Fruit fly (Drosophila melanogaster) whole organism, prepupa: Measurements from ENCODE around the gene Irk1.
A peak's percentile ranks its signal among the peaks of the same experiment; 100 is the strongest.

Experiments used
- Blimp-1 ChIP-seq: fragments of 200-800 bp; sonication (Bioruptor generic); optimal IDR thresholded peaks from 3 replicates; lab custom pipeline; 2017; ENCODE audit warnings: missing biosample characterization, missing genetic modification characterization, mild to moderate bottlenecking, moderate library complexity, missing genetic modification reagents
- CG10631 ChIP-seq: fragments of 200-800 bp; sonication (Bioruptor generic); optimal IDR thresholded peaks from 2 replicates; lab custom pipeline; 2016; ENCODE audit warnings: missing biosample characterization, missing genetic modification characterization
- CG10669 ChIP-seq: fragments of 200-800 bp; sonication (Bioruptor generic); optimal IDR thresholded peaks from 3 replicates; lab custom pipeline; 2018; ENCODE audit warnings: missing biosample characterization, mild to moderate bottlenecking, missing genetic modification characterization, moderate library complexity
- CG15336 ChIP-seq: fragments of 200-800 bp; sonication (Bioruptor generic); IDR thresholded peaks from 2 replicates; pipeline ENCODE4 v1.3.6; 2022; ENCODE audit warnings: missing biosample characterization, missing genetic modification characterization
- CG1621 ChIP-seq: fragments of 200-800 bp; sonication (Bioruptor generic); optimal IDR thresholded peaks from 3 replicates; lab custom pipeline; 2018; ENCODE audit warnings: missing biosample characterization, mild to moderate bottlenecking, missing genetic modification characterization
- CG32006 ChIP-seq: fragments of 200-800 bp; sonication (Bioruptor generic); optimal IDR thresholded peaks from 3 replicates; lab custom pipeline; 2017; ENCODE audit warnings: missing biosample characterization, mild to moderate bottlenecking, missing genetic modification characterization
- CG4318 ChIP-seq: fragments of 200-800 bp; sonication (Bioruptor generic); optimal IDR thresholded peaks from 3 replicates; lab custom pipeline; 2017; ENCODE audit warnings: missing biosample characterization, mild to moderate bottlenecking, missing genetic modification characterization
- CG6792 ChIP-seq: fragments of 200-800 bp; sonication (Bioruptor generic); optimal IDR thresholded peaks from 3 replicates; lab custom pipeline; 2016; ENCODE audit warnings: missing biosample characterization, missing genetic modification characterization
- CG6854 ChIP-seq: fragments of 200-800 bp; sonication (Bioruptor generic); optimal IDR thresholded peaks from 2 replicates; lab custom pipeline; 2017; ENCODE audit warnings: missing biosample characterization, mild to moderate bottlenecking, missing genetic modification characterization
- CG8119 ChIP-seq: fragments of 200-800 bp; sonication (Bioruptor generic); IDR thresholded peaks from 3 replicates; pipeline ENCODE4 v1.3.6; 2022; ENCODE audit warnings: missing biosample characterization, missing genetic modification characterization
- CG8319 ChIP-seq: fragments of 200-800 bp; sonication (Bioruptor generic); optimal IDR thresholded peaks from 3 replicates; lab custom pipeline; 2016; ENCODE audit warnings: missing biosample characterization, missing genetic modification characterization
- CG8632 ChIP-seq: fragments of 200-800 bp; sonication (Bioruptor generic); optimal IDR thresholded peaks from 3 replicates; lab custom pipeline; 2016; ENCODE audit warnings: missing biosample characterization, missing genetic modification characterization
- CG9139 ChIP-seq: fragments of 200-800 bp; sonication (Bioruptor generic); optimal IDR thresholded peaks from 3 replicates; lab custom pipeline; 2017; ENCODE audit warnings: missing biosample characterization, mild to moderate bottlenecking, missing genetic modification characterization
- Eip75B ChIP-seq: fragments of 200-800 bp; sonication (Bioruptor generic); optimal IDR thresholded peaks from 3 replicates; lab custom pipeline; 2016; ENCODE audit warnings: missing biosample characterization, missing genetic modification characterization
- Eip78C ChIP-seq: fragments of 200-800 bp; sonication (Bioruptor generic); peaks from one replicate; lab custom pipeline; 2016; ENCODE audit warnings: missing biosample characterization, missing genetic modification characterization
- Eip93F ChIP-seq: fragments of 200-800 bp; sonication (Bioruptor generic); optimal IDR thresholded peaks from 2 replicates; lab custom pipeline; 2016; ENCODE audit warnings: missing biosample characterization, mild to moderate bottlenecking, missing genetic modification characterization
- Ets21C ChIP-seq: fragments of 200-800 bp; sonication (Bioruptor generic); optimal IDR thresholded peaks from 3 replicates; lab custom pipeline; 2016; ENCODE audit warnings: missing biosample characterization, missing genetic modification characterization
- Gug ChIP-seq: fragments of 200-800 bp; sonication (Bioruptor generic); IDR thresholded peaks from 2 replicates; pipeline ENCODE4 v1.3.6; 2022; ENCODE audit warnings: missing biosample characterization, missing genetic modification characterization
- Hr4 ChIP-seq: fragments of 200-800 bp; sonication (Bioruptor generic); optimal IDR thresholded peaks from 3 replicates; lab custom pipeline; 2016; ENCODE audit warnings: missing biosample characterization, missing genetic modification characterization
- Lpt ChIP-seq: fragments of 200-800 bp; sonication (Bioruptor generic); optimal IDR thresholded peaks from 3 replicates; lab custom pipeline; 2016; ENCODE audit warnings: missing biosample characterization, missing genetic modification characterization
- Met ChIP-seq: fragments of 200-800 bp; sonication (Bioruptor generic); optimal IDR thresholded peaks from 3 replicates; lab custom pipeline; 2016; ENCODE audit warnings: missing biosample characterization, missing genetic modification characterization
- OdsH ChIP-seq: fragments of 200-800 bp; sonication (Bioruptor generic); optimal IDR thresholded peaks from 3 replicates; lab custom pipeline; 2016; ENCODE audit warnings: missing biosample characterization, missing genetic modification characterization
- Sox102F ChIP-seq: fragments of 200-800 bp; sonication (Bioruptor generic); optimal IDR thresholded peaks from 2 replicates; lab custom pipeline; 2016; ENCODE audit warnings: missing biosample characterization, mild to moderate bottlenecking, missing genetic modification characterization
- Sox14 ChIP-seq: fragments of 200-800 bp; sonication (Bioruptor generic); optimal IDR thresholded peaks from 3 replicates; lab custom pipeline; 2016; ENCODE audit warnings: missing biosample characterization, missing genetic modification characterization
- Sox15 ChIP-seq: fragments of 200-800 bp; sonication (Bioruptor generic); optimal IDR thresholded peaks from 3 replicates; lab custom pipeline; 2016; ENCODE audit warnings: missing biosample characterization, missing genetic modification characterization
- cyc ChIP-seq: fragments of 200-800 bp; sonication (Bioruptor generic); optimal IDR thresholded peaks from 3 replicates; lab custom pipeline; 2016; ENCODE audit warnings: missing biosample characterization, missing genetic modification characterization
- dsx ChIP-seq: fragments of 200-800 bp; optimal IDR thresholded peaks from 3 replicates; lab custom pipeline; 2019; ENCODE audit warnings: missing biosample characterization, mild to moderate bottlenecking, missing genetic modification characterization, moderate library complexity; ENCODE audit not compliant: poor library complexity, severe bottlenecking
- eg ChIP-seq: fragments of 200-800 bp; sonication (Bioruptor generic); IDR thresholded peaks from 3 replicates; pipeline ENCODE4 v1.3.6; 2022; ENCODE audit warnings: missing biosample characterization, missing genetic modification characterization
- esn ChIP-seq: fragments of 200-800 bp; sonication (Bioruptor generic); optimal IDR thresholded peaks from 2 replicates; lab custom pipeline; 2016; ENCODE audit warnings: missing biosample characterization, mild to moderate bottlenecking, missing genetic modification characterization, moderate library complexity
- fkh ChIP-seq: fragments of 200-800 bp; sonication (Bioruptor generic); optimal IDR thresholded peaks from 3 replicates; lab custom pipeline; 2017; ENCODE audit warnings: missing biosample characterization, mild to moderate bottlenecking, missing genetic modification characterization, moderate library complexity
- ss ChIP-seq, 2 experiments: fragments of 200-800 bp; sonication (Bioruptor generic); optimal IDR thresholded peaks; 2 replicates in 1 of 2; 3 replicates in 1 of 2; lab custom pipeline; 2017 to 2018; ENCODE audit warnings: mild to moderate bottlenecking in 2 of 2, missing biosample characterization in 2 of 2, missing genetic modification characterization in 2 of 2, moderate library complexity in 1 of 2
- svp ChIP-seq: fragments of 200-800 bp; sonication (Bioruptor generic); peaks from one replicate; lab custom pipeline; 2016; ENCODE audit warnings: missing biosample characterization, missing genetic modification characterization
- vri ChIP-seq: fragments of 200-800 bp; sonication (Bioruptor generic); optimal IDR thresholded peaks from 3 replicates; lab custom pipeline; 2016; ENCODE audit warnings: missing biosample characterization, mild to moderate bottlenecking, missing genetic modification characterization

Irk1 gene

dm6 chr3R:23138992-23139633 is 29.0 kb upstream of the Irk1 start:
- TF ChIP-seq CG6854 (GFP tag; lab: Kevin White, UChicago) (no peak), Hr4 (GFP tag; lab: Kevin White, UChicago) (no peak), Eip78C (peak; percentile 42), CG15336 (GFP tag; lab: Robert Waterston, UW) (no peak)

- TF ChIP-seq CG32006 (GFP tag; lab: Kevin White, UChicago) (peak; percentile 1), OdsH (GFP tag; lab: Kevin White, UChicago) (no peak), fkh (GFP tag; lab: Kevin White, UChicago) (peak; percentile 11)
These were observed 28.5 kb upstream of the Irk1 start for dm6 chr3R:23139634-23140010.

- TF ChIP-seq CG8632 (GFP tag; lab: Kevin White, UChicago) (no peak), CG4318 (GFP tag; lab: Kevin White, UChicago) (no peak), Sox15 (GFP tag; lab: Kevin White, UChicago) (no peak), CG8319 (no peak), vri (peak; percentile 26)
These were observed 27.8 kb upstream of the Irk1 start for dm6 chr3R:23140280-23140679.

dm6 chr3R:23141113-23141512 is 27.0 kb upstream of the Irk1 start:
- TF ChIP-seq CG9139 (GFP tag; lab: Kevin White, UChicago) (no peak), CG10669 (GFP tag; lab: Kevin White, UChicago) (no peak), cyc (GFP tag; lab: Kevin White, UChicago) (no peak), Sox102F (GFP tag; lab: Kevin White, UChicago) (no peak), esn (GFP tag; lab: Kevin White, UChicago) (no peak), Eip75B (GFP tag; lab: Kevin White, UChicago) (no peak), CG10631 (no peak), CG15336 (GFP tag; lab: Robert Waterston, UW) (no peak), Blimp-1 (GFP tag; lab: Kevin White, UChicago) (no peak), CG6854 (GFP tag; lab: Kevin White, UChicago) (no peak), Lpt (no peak), Eip93F (no peak), Gug (GFP tag; lab: Robert Waterston, UW) (no peak), CG1621 (no peak), eg (GFP tag; lab: Robert Waterston, UW) (no peak), CG6792 (GFP tag; lab: Kevin White, UChicago) (no peak), Met (GFP tag; lab: Kevin White, UChicago) (no peak), Sox14 (GFP tag; lab: Kevin White, UChicago) (no peak)

- TF ChIP-seq vri (peak; percentile 19), svp (GFP tag; lab: Kevin White, UChicago) (no peak), Ets21C (GFP tag; lab: Kevin White, UChicago) (no peak), Eip78C (peak; percentile 59), dsx (GFP tag; lab: Kevin White, UChicago) (peak; percentile 9), fkh (GFP tag; lab: Kevin White, UChicago) (peak; percentile 4), ss (GFP tag; optimal IDR thresholded peaks at IDR 0.05; lab: Kevin White, UChicago) (peak; percentile 15 to 40), Eip75B (GFP tag; lab: Kevin White, UChicago) (no peak), Blimp-1 (GFP tag; lab: Kevin White, UChicago) (peak; percentile 57), CG8119 (0 out of 3 replicates have a peak, but pooled peaks have one; percentile 16)
These were observed 26.3 kb upstream of the Irk1 start, which contains the start of gene hh for dm6 chr3R:23141678-23142338. TSS of gene hh (minus strand) at chr3R:23141906.
